Fruit fly (Drosophila melanogaster) whole organism, prepupa: ENCODE results near the gene Mi-2.
A peak's percentile ranks its signal among the peaks of the same experiment; 100 is the strongest.

Experiments
- Blimp-1 ChIP-seq: fragments of 200-800 bp; sonication (Bioruptor generic); optimal IDR thresholded peaks from 3 replicates; lab custom pipeline; 2017; ENCODE audit warnings: missing biosample characterization, missing genetic modification characterization, mild to moderate bottlenecking, moderate library complexity, missing genetic modification reagents
- CG10669 ChIP-seq: fragments of 200-800 bp; sonication (Bioruptor generic); optimal IDR thresholded peaks from 3 replicates; lab custom pipeline; 2018; ENCODE audit warnings: missing biosample characterization, mild to moderate bottlenecking, missing genetic modification characterization, moderate library complexity
- CG11294 ChIP-seq: fragments of 200-800 bp; sonication (Bioruptor generic); IDR thresholded peaks from 2 replicates; pipeline ENCODE4 v1.3.6; 2022; ENCODE audit warnings: missing biosample characterization, missing genetic modification characterization
- CG11902 ChIP-seq: fragments of 200-800 bp; sonication (Bioruptor generic); optimal IDR thresholded peaks from 3 replicates; lab custom pipeline; 2016; ENCODE audit warnings: missing biosample characterization, missing genetic modification characterization
- CG15336 ChIP-seq: fragments of 200-800 bp; sonication (Bioruptor generic); IDR thresholded peaks from 2 replicates; pipeline ENCODE4 v1.3.6; 2022; ENCODE audit warnings: missing biosample characterization, missing genetic modification characterization
- CG1621 ChIP-seq: fragments of 200-800 bp; sonication (Bioruptor generic); optimal IDR thresholded peaks from 3 replicates; lab custom pipeline; 2018; ENCODE audit warnings: missing biosample characterization, mild to moderate bottlenecking, missing genetic modification characterization
- CG16779 ChIP-seq: fragments of 200-800 bp; sonication (Bioruptor generic); optimal IDR thresholded peaks from 3 replicates; lab custom pipeline; 2017; ENCODE audit warnings: missing biosample characterization, mild to moderate bottlenecking, missing genetic modification characterization
- CG3032 ChIP-seq: fragments of 200-800 bp; optimal IDR thresholded peaks from 2 replicates; lab custom pipeline; 2019; ENCODE audit warnings: missing biosample characterization, mild to moderate bottlenecking, missing genetic modification characterization, moderate library complexity
- CG31627 ChIP-seq: fragments of 200-800 bp; sonication (Bioruptor generic); optimal IDR thresholded peaks from 3 replicates; lab custom pipeline; 2016; ENCODE audit warnings: missing biosample characterization, missing genetic modification characterization
- CG32006 ChIP-seq: fragments of 200-800 bp; sonication (Bioruptor generic); optimal IDR thresholded peaks from 3 replicates; lab custom pipeline; 2017; ENCODE audit warnings: missing biosample characterization, mild to moderate bottlenecking, missing genetic modification characterization
- CG34406 ChIP-seq: fragments of 200-800 bp; sonication (Bioruptor generic); optimal IDR thresholded peaks from 3 replicates; lab custom pipeline; 2016; ENCODE audit warnings: missing biosample characterization, missing genetic modification characterization
- CG3919 ChIP-seq: fragments of 200-800 bp; sonication (Bioruptor generic); optimal IDR thresholded peaks from 3 replicates; lab custom pipeline; 2016; ENCODE audit warnings: missing biosample characterization, missing genetic modification characterization
- CG4318 ChIP-seq: fragments of 200-800 bp; sonication (Bioruptor generic); optimal IDR thresholded peaks from 3 replicates; lab custom pipeline; 2017; ENCODE audit warnings: missing biosample characterization, mild to moderate bottlenecking, missing genetic modification characterization
- CG6163 ChIP-seq: fragments of 200-800 bp; sonication (Bioruptor generic); IDR thresholded peaks from 3 replicates; pipeline ENCODE4 v1.3.6; 2022; ENCODE audit warnings: missing biosample characterization, missing genetic modification characterization
- CG6792 ChIP-seq: fragments of 200-800 bp; sonication (Bioruptor generic); optimal IDR thresholded peaks from 3 replicates; lab custom pipeline; 2016; ENCODE audit warnings: missing biosample characterization, missing genetic modification characterization
- CG6808 ChIP-seq: fragments of 200-800 bp; sonication (Bioruptor generic); optimal IDR thresholded peaks from 3 replicates; lab custom pipeline; 2017; ENCODE audit warnings: missing biosample characterization, missing genetic modification characterization, mild to moderate bottlenecking, moderate library complexity, missing genetic modification reagents
- CG6854 ChIP-seq: fragments of 200-800 bp; sonication (Bioruptor generic); optimal IDR thresholded peaks from 2 replicates; lab custom pipeline; 2017; ENCODE audit warnings: missing biosample characterization, mild to moderate bottlenecking, missing genetic modification characterization
- CG7368 ChIP-seq: fragments of 200-800 bp; sonication (Bioruptor generic); optimal IDR thresholded peaks from 3 replicates; lab custom pipeline; 2016; ENCODE audit warnings: missing biosample characterization, missing genetic modification characterization
- CG8119 ChIP-seq: fragments of 200-800 bp; sonication (Bioruptor generic); IDR thresholded peaks from 3 replicates; pipeline ENCODE4 v1.3.6; 2022; ENCODE audit warnings: missing biosample characterization, missing genetic modification characterization
- CG8319 ChIP-seq: fragments of 200-800 bp; sonication (Bioruptor generic); optimal IDR thresholded peaks from 3 replicates; lab custom pipeline; 2016; ENCODE audit warnings: missing biosample characterization, missing genetic modification characterization
- CG8632 ChIP-seq: fragments of 200-800 bp; sonication (Bioruptor generic); optimal IDR thresholded peaks from 3 replicates; lab custom pipeline; 2016; ENCODE audit warnings: missing biosample characterization, missing genetic modification characterization
- CG9139 ChIP-seq: fragments of 200-800 bp; sonication (Bioruptor generic); optimal IDR thresholded peaks from 3 replicates; lab custom pipeline; 2017; ENCODE audit warnings: missing biosample characterization, mild to moderate bottlenecking, missing genetic modification characterization
- Gug ChIP-seq: fragments of 200-800 bp; sonication (Bioruptor generic); IDR thresholded peaks from 2 replicates; pipeline ENCODE4 v1.3.6; 2022; ENCODE audit warnings: missing biosample characterization, missing genetic modification characterization
- Hr38 ChIP-seq: sonication (Bioruptor generic); optimal IDR thresholded peaks from 2 replicates; lab custom pipeline; 2016; ENCODE audit warnings: missing biosample characterization, missing genetic modification characterization
- Hr39 ChIP-seq: fragments of 200-800 bp; sonication (Bioruptor generic); optimal IDR thresholded peaks from 2 replicates; lab custom pipeline; 2016; ENCODE audit warnings: missing biosample characterization, missing genetic modification characterization
- Hr4 ChIP-seq: fragments of 200-800 bp; sonication (Bioruptor generic); optimal IDR thresholded peaks from 3 replicates; lab custom pipeline; 2016; ENCODE audit warnings: missing biosample characterization, missing genetic modification characterization
- Lpt ChIP-seq: fragments of 200-800 bp; sonication (Bioruptor generic); optimal IDR thresholded peaks from 3 replicates; lab custom pipeline; 2016; ENCODE audit warnings: missing biosample characterization, missing genetic modification characterization
- OdsH ChIP-seq: fragments of 200-800 bp; sonication (Bioruptor generic); optimal IDR thresholded peaks from 3 replicates; lab custom pipeline; 2016; ENCODE audit warnings: missing biosample characterization, missing genetic modification characterization
- Sox102F ChIP-seq: fragments of 200-800 bp; sonication (Bioruptor generic); optimal IDR thresholded peaks from 2 replicates; lab custom pipeline; 2016; ENCODE audit warnings: missing biosample characterization, mild to moderate bottlenecking, missing genetic modification characterization
- Sox14 ChIP-seq: fragments of 200-800 bp; sonication (Bioruptor generic); optimal IDR thresholded peaks from 3 replicates; lab custom pipeline; 2016; ENCODE audit warnings: missing biosample characterization, missing genetic modification characterization
- achi ChIP-seq: fragments of 200-800 bp; sonication (Bioruptor generic); optimal IDR thresholded peaks from 3 replicates; lab custom pipeline; 2016; ENCODE audit warnings: missing biosample characterization, missing genetic modification characterization
- acj6 ChIP-seq: fragments of 200-800 bp; sonication (Bioruptor generic); optimal IDR thresholded peaks from 3 replicates; lab custom pipeline; 2016; ENCODE audit warnings: missing biosample characterization, missing genetic modification characterization
- dsx ChIP-seq: fragments of 200-800 bp; optimal IDR thresholded peaks from 3 replicates; lab custom pipeline; 2019; ENCODE audit warnings: missing biosample characterization, mild to moderate bottlenecking, missing genetic modification characterization, moderate library complexity; ENCODE audit not compliant: poor library complexity, severe bottlenecking
- eg ChIP-seq: fragments of 200-800 bp; sonication (Bioruptor generic); IDR thresholded peaks from 3 replicates; pipeline ENCODE4 v1.3.6; 2022; ENCODE audit warnings: missing biosample characterization, missing genetic modification characterization
- esn ChIP-seq: fragments of 200-800 bp; sonication (Bioruptor generic); optimal IDR thresholded peaks from 2 replicates; lab custom pipeline; 2016; ENCODE audit warnings: missing biosample characterization, mild to moderate bottlenecking, missing genetic modification characterization, moderate library complexity
- fd59A ChIP-seq: fragments of 200-800 bp; sonication (Bioruptor generic); optimal IDR thresholded peaks from 2 replicates; lab custom pipeline; 2017; ENCODE audit warnings: missing biosample characterization, mild to moderate bottlenecking, missing genetic modification characterization, missing genetic modification reagents
- fd85E ChIP-seq: fragments of 200-800 bp; sonication (Bioruptor generic); optimal IDR thresholded peaks from 3 replicates; lab custom pipeline; 2016; ENCODE audit warnings: missing biosample characterization, missing genetic modification characterization
- fkh ChIP-seq: fragments of 200-800 bp; sonication (Bioruptor generic); optimal IDR thresholded peaks from 3 replicates; lab custom pipeline; 2017; ENCODE audit warnings: missing biosample characterization, mild to moderate bottlenecking, missing genetic modification characterization, moderate library complexity
- lz ChIP-seq: fragments of 200-800 bp; sonication (Bioruptor generic); optimal IDR thresholded peaks from 3 replicates; lab custom pipeline; 2016; ENCODE audit warnings: missing biosample characterization, missing genetic modification characterization
- pdm3 ChIP-seq: fragments of 200-800 bp; sonication (Bioruptor generic); optimal IDR thresholded peaks from 3 replicates; lab custom pipeline; 2016; ENCODE audit warnings: missing biosample characterization, missing genetic modification characterization
- salr ChIP-seq, 2 experiments: fragments of 200-800 bp; sonication (Bioruptor generic); optimal IDR thresholded peaks; 3 replicates each; lab custom pipeline; 2016 to 2018; ENCODE audit warnings: missing biosample characterization in 2 of 2, missing genetic modification characterization in 2 of 2, mild to moderate bottlenecking in 1 of 2
- spab ChIP-seq: fragments of 200-800 bp; sonication (Bioruptor generic); optimal IDR thresholded peaks from 2 replicates; lab custom pipeline; 2017; ENCODE audit warnings: missing biosample characterization, mild to moderate bottlenecking, missing genetic modification characterization, missing genetic modification reagents
- ss ChIP-seq, 2 experiments: fragments of 200-800 bp; sonication (Bioruptor generic); optimal IDR thresholded peaks; 2 replicates in 1 of 2; 3 replicates in 1 of 2; lab custom pipeline; 2017 to 2018; ENCODE audit warnings: mild to moderate bottlenecking in 2 of 2, missing biosample characterization in 2 of 2, missing genetic modification characterization in 2 of 2, moderate library complexity in 1 of 2
- vri ChIP-seq: fragments of 200-800 bp; sonication (Bioruptor generic); optimal IDR thresholded peaks from 3 replicates; lab custom pipeline; 2016; ENCODE audit warnings: missing biosample characterization, mild to moderate bottlenecking, missing genetic modification characterization

Gene Mi-2

DNA sequence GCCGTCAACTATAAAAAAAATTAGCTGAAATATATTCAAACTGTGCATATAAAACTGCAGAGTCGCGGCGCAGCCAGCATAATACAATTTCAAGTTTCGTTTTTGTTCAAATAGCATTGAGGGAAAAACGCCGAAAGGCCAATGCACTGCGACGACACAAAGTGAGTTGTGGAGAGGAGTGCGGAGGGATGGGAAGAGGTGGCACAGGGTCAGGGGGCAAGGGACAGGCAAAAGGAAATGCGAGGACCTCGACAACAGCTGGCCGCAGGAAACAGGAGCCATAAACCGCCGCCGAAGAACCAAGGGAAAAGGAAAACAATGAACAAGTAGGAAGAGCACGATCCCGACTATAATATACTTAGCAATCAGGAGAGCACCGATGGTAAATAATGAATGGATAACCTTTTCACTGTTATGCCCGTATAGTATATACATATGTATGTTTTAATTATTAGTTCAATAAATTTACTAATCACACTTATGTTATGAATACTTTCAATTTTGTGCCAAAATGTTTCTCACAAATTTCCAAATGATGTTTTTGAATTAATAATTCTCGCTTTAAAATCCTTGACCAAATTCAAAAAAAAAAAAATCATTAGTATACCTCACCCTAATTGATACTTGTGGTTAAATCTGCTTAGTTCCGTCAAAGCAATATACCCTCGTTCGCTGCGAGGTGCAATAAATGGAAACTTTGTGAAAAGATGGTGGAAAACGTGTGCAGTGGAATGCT, 11.3 kb downstream of the Mi-2 start (continued):
- peak; percentile 44 for TF ChIP-seq achi

DNA sequence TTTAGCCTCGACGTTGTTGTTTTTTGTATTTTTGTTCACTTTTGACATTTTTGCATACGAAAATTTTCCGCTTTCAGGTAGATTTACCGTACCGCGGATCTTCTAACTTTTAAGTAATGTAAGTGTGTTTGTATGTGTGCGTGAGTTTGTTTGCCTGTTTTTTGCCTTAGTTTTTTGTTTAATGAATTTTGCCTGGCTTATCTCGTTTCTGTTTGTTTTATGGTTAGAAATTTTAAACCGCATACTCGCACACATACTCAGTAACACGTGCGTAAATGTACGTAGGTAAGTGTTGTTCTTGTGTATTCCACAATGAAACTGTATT, 12.4 kb downstream of the Mi-2 start:
- TF ChIP-seq fkh (GFP tag; lab: Kevin White, UChicago) (peak; percentile 58), CG32006 (GFP tag; lab: Kevin White, UChicago) (no peak)

DNA sequence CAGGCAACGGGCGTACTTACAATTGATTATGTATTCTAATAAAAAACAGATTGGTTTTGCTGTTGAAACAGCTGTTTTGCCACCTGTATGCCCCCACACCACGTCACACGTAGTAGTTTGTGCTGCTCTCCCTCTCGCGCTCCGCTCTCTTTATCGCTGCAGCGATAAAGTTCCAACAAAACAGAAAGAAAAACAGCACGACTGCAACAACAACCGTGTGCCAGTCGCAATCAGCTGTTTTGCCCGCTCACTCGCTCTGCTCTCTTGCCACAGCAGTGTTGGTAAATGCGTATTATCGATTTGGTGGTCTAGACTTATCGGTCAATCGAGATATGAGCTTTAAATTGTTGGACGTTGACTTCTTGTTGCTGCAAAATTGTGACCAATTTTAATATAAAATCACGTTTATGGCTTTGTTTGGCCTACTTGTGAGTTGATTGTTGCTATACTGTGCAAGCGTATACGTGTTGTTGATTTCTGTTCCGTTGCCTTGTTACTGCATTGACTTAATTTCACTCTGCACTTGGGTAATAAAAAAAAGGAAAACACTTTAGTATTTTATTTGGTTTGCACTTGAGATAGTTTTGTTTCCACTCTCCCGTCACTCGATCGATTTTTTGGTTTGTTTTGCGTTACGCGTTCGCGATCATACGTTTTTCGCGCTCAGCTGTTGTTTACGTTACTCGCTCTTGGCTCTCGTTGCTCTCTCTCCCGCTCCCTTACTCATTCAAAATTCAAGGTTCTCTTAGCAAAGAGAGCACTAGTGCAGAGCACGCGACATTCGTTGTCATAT, 12.9 kb downstream of the Mi-2 start:
- TF ChIP-seq fd59A (GFP tag; lab: Kevin White, UChicago): peak; percentile 16
- peak; percentile 20 for TF ChIP-seq CG10669 (GFP tag; lab: Kevin White, UChicago)
- TF ChIP-seq Hr39 (GFP tag; lab: Kevin White, UChicago): peak; percentile 24
- TF ChIP-seq Hr38 (GFP tag; lab: Kevin White, UChicago): no peak
- peak; percentile 65 for TF ChIP-seq CG32006 (GFP tag; lab: Kevin White, UChicago)
- TF ChIP-seq Sox102F (GFP tag; lab: Kevin White, UChicago): peak; percentile 15
- TF ChIP-seq CG31627 (GFP tag; lab: Kevin White, UChicago): peak; percentile 15
- peak; percentile 24 for TF ChIP-seq CG9139
- TF ChIP-seq Sox14 (GFP tag; lab: Kevin White, UChicago): peak; percentile 46
- peak; percentile 39 for TF ChIP-seq OdsH (GFP tag; lab: Kevin White, UChicago)
- TF ChIP-seq acj6 (GFP tag; lab: Kevin White, UChicago): peak; percentile 43
- peak; percentile 57 for TF ChIP-seq CG6808 (GFP tag; lab: Kevin White, UChicago)
- peak; percentile 31 for TF ChIP-seq pdm3
- TF ChIP-seq CG7368 (GFP tag; lab: Kevin White, UChicago): peak; percentile 47
- peak; percentile 33 for TF ChIP-seq fkh (GFP tag; lab: Kevin White, UChicago)
- no peak for TF ChIP-seq CG6854 (GFP tag; lab: Kevin White, UChicago)
- TF ChIP-seq Blimp-1 (GFP tag; lab: Kevin White, UChicago): no peak
- TF ChIP-seq CG11902 (GFP tag; lab: Kevin White, UChicago): no peak
- peak; percentile 29 for TF ChIP-seq dsx (GFP tag; lab: Kevin White, UChicago)
- peak; percentile 32 for TF ChIP-seq vri (GFP tag; lab: Kevin White, UChicago)
- no peak for TF ChIP-seq CG8319 (GFP tag; lab: Kevin White, UChicago)
- peak; percentile 50 for TF ChIP-seq Hr4 (GFP tag; lab: Kevin White, UChicago)
- TF ChIP-seq ss (GFP tag; optimal IDR thresholded peaks at IDR 0.05; lab: Kevin White, UChicago): peak; percentile 1 to 69
- peak; percentile 4 for TF ChIP-seq CG6792 (GFP tag; lab: Kevin White, UChicago)
- TF ChIP-seq spab (GFP tag; lab: Kevin White, UChicago): no peak
- peak in 1 of 2 experiments; percentile 51 for TF ChIP-seq salr (GFP tag; optimal IDR thresholded peaks at IDR 0.05; lab: Kevin White, UChicago)
- TF ChIP-seq lz (GFP tag; lab: Kevin White, UChicago): peak; percentile 28
- peak; percentile 20 for TF ChIP-seq CG15336 (GFP tag; lab: Robert Waterston, UW)
- TF ChIP-seq CG11294: no peak
- TF ChIP-seq esn (GFP tag; lab: Kevin White, UChicago): peak; percentile 48
- TF ChIP-seq fd85E (GFP tag; lab: Kevin White, UChicago): peak; percentile 25
- peak; percentile 29 for TF ChIP-seq CG16779
- TF ChIP-seq CG3032 (tag; lab: Kevin White, UChicago): no peak
- TF ChIP-seq Gug: no peak
- peak; percentile 81 for TF ChIP-seq eg (GFP tag; lab: Robert Waterston, UW)
- no peak for TF ChIP-seq Lpt (GFP tag; lab: Kevin White, UChicago)
- TF ChIP-seq CG8119: peak; percentile 42; the same call in 2 of the 3 replicates
- TF ChIP-seq CG34406: peak; percentile 21
- TF ChIP-seq CG6163 (GFP tag; lab: Robert Waterston, UW): peak; percentile 66
- peak; percentile 67 for TF ChIP-seq achi
- TF ChIP-seq CG8632: peak; percentile 10
- TF ChIP-seq CG3919 (GFP tag; lab: Kevin White, UChicago): peak; percentile 27
- peak; percentile 19 for TF ChIP-seq CG1621 (tag; lab: Kevin White, UChicago)
- TF ChIP-seq CG4318 (GFP tag; lab: Kevin White, UChicago): no peak
